Worm (Caenorhabditis elegans) whole organism, L4/young adult: ENCODE data around the gene pqn-54.

ENCODE experiments used
- W03F9.2 ChIP-seq: fragments of 150-350 bp; optimal IDR thresholded peaks from 2 replicates; lab custom pipeline; 2014; ENCODE audit warnings: missing biosample characterization, missing genetic modification characterization
- dao-5 ChIP-seq: sonication (generic microtip); optimal IDR thresholded peaks from 2 replicates; lab custom pipeline; 2016; ENCODE audit warnings: missing genotype, missing genetic modification characterization, moderate library complexity, missing compliant biosample characterization
- him-1 ChIP-seq: sonication (generic microtip); optimal IDR thresholded peaks from 2 replicates; lab custom pipeline; 2016; ENCODE audit warnings: missing genotype, missing genetic modification reagents, missing genetic modification characterization, missing compliant biosample characterization

Gene pqn-54

DNA sequence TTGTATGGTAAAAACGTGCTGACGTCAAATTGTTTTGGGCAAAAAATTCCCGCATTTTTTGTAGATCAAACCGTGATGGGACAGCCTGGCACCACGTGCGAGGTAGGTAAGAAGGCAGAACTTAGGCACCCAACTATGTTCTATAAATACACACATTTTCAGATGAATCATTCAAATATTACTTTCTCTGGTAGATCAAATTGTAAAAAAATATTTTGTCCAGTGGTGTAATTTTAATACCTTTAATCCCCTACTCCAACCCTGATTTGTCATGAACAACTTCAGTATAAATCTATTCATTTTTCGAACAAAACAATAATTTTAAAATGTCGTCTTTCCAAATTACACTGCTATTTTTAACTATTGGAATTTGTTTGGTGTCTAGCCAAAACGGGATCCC, 29.7 kb downstream of the pqn-54 start, which contains the start of gene spig-7:
TSS of gene spig-7 (plus strand) at position 301 of the 400 bp plus-strand sequence.
- no peak for TF ChIP-seq him-1 (tag; lab: Kevin White, UChicago)

- TF ChIP-seq dao-5 = no peak
- no peak for TF ChIP-seq W03F9.2
- no peak for TF ChIP-seq him-1 (tag; lab: Kevin White, UChicago)
Observed at ce11 chrV:1495334-1495733, 30.5 kb downstream of the pqn-54 start, which contains the start of gene C38C3.3. Gene C38C3.3, plus strand, starts transcription at chrV:1495634.

DNA sequence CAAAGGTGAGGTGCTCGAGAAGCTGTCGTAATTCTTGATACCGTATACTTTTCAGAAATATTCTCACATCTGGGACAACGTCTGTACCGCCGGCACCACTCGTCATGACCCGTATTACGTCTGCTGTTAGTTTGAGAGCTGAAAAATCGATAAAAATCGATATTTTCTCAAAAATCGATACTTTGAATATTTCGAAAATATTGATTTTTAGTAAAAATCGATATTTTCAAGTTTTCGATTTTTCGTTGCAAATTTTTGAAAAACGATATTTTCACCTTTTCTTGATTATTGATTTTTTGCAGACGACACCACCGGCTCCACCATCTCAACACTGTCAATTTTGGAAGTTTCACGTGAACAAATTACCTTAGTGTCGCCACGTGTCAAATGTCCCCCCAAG, 31.0 kb downstream of the pqn-54 start:
- TF ChIP-seq him-1 (tag; lab: Kevin White, UChicago) = no peak
- no peak for TF ChIP-seq W03F9.2
- TF ChIP-seq dao-5 = no peak

DNA sequence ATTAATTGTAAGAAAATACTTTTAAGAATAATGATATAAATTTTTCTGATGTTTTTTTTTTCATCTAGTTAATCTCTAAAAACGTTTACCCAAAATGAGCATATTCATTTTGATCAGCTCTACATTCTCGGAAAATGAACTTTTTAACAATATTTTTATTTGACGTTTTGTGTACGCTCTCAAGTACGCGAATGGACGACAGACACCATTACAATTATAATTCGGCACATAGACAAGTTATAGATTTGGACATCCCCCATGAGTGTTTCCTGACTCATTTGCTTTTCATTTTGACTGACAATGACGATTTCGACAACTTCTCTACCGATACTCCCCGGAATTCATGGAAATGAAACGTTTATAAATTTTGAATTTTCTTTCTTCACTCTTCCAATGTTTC, 34.4 kb downstream of the pqn-54 start, which contains the start of gene sru-27:
TSS of gene sru-27 (plus strand) at position 301 of the 400 bp plus-strand sequence.
- TF ChIP-seq him-1 (tag; lab: Kevin White, UChicago) = no peak
- no peak for TF ChIP-seq dao-5
- TF ChIP-seq W03F9.2 = no peak

DNA sequence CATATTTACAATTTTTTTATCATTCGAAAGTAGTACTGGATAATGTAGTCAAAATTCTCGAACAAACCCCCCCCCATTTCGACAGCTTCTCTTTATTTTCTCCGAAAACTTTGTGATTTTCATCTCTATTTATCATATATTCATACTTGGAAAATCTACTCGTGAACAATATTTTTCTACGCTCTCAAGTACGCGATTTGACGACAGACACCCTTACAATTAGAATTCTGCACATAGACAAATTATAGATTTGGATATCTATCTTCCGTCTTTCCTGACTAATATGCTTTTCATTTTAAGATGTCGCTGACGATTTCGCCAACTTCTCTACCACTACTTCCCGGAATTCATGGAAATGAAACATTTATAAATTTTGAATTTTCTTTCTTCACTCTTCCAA, 41.2 kb downstream of the pqn-54 start, which contains the start of gene sru-28:
TSS of gene sru-28 (plus strand) at position 301 of the 400 bp plus-strand sequence.
- TF ChIP-seq W03F9.2 (no peak), dao-5 (no peak), him-1 (tag; lab: Kevin White, UChicago) (no peak)

DNA sequence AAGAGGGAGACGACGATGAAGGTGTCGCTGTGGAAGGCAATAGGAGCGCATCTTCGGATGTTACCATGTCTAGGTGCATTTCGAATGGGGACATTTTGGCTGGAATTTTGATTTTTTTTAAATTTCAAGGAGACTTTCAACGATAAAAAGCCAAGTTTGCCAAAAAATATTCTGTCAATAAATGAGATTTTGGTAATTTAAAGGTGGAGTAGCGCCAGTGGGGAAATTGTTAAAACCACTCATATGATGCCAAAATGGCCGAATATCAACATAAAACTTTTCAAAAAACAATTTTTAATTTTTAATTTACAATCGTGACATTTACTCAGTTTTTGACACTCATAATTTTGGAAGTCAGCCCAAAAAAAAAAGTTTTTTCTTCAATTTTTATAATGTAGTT, 46.7 kb downstream of the pqn-54 start, which contains the start of gene nhr-260:
TSS of gene nhr-260 (minus strand) at position 101 of the 400 bp plus-strand sequence.
- TF ChIP-seq dao-5 (no peak), him-1 (tag; lab: Kevin White, UChicago) (no peak), W03F9.2 (no peak)
